Worm (Caenorhabditis elegans) whole organism, young adult: Measurements from ENCODE around the gene F25B5.3.

Source experiments
- B0336.3 ChIP-seq: fragments of 200-800 bp; sonication (Bioruptor generic); IDR thresholded peaks from 2 replicates; pipeline ENCODE4 v1.3.6; 2022; ENCODE audit warnings: missing genetic modification characterization, missing compliant biosample characterization
- F33H1.4 ChIP-seq: fragments of 200-800 bp; sonication (Bioruptor generic); IDR thresholded peaks from 2 replicates; pipeline ENCODE4 v1.3.6; 2022; ENCODE audit warnings: missing genetic modification reagents, missing genetic modification characterization, missing compliant biosample characterization
- F37B4.10 ChIP-seq: fragments of 200-800 bp; sonication (Bioruptor generic); IDR thresholded peaks from 2 replicates; pipeline ENCODE4 v1.3.6; 2022; ENCODE audit warnings: missing genetic modification characterization, missing compliant biosample characterization
- F39B2.1 ChIP-seq: fragments of 200-800 bp; sonication (Bioruptor generic); IDR thresholded peaks from 2 replicates; pipeline ENCODE4 v1.3.6; 2022; ENCODE audit warnings: missing genetic modification reagents, missing genetic modification characterization, missing compliant biosample characterization
- F49E8.2 ChIP-seq: sonication (generic microtip); optimal IDR thresholded peaks from 3 replicates; lab custom pipeline; 2017; ENCODE audit warnings: missing genetic modification characterization, mild to moderate bottlenecking, missing compliant biosample characterization, antibody characterized with exemption, moderate library complexity; ENCODE audit not compliant: insufficient read depth
- K12H6.12 ChIP-seq: fragments of 200-800 bp; sonication (Bioruptor generic); optimal IDR thresholded peaks from 2 replicates; lab custom pipeline; 2018; ENCODE audit warnings: mild to moderate bottlenecking, missing genetic modification characterization, missing compliant biosample characterization
- Y53G8AR.9 ChIP-seq: fragments of 200-800 bp; sonication (Bioruptor generic); conservative IDR thresholded peaks from 2 replicates; pipeline ENCODE4 v1.3.6; 2022; ENCODE audit warnings: missing genetic modification reagents, missing genetic modification characterization, missing compliant biosample characterization
- Y67H2A.10 ChIP-seq: fragments of 200-800 bp; sonication (Bioruptor generic); conservative IDR thresholded peaks from 2 replicates; pipeline ENCODE4 v1.3.6; 2022; ENCODE audit warnings: missing genetic modification reagents, missing genetic modification characterization, missing compliant biosample characterization
- Y79H2A.3 ChIP-seq: fragments of 200-800 bp; sonication (Bioruptor generic); conservative IDR thresholded peaks from 2 replicates; pipeline ENCODE4 v1.3.6; 2022; ENCODE audit warnings: missing genetic modification reagents, missing genetic modification characterization, missing compliant biosample characterization
- akir-1 ChIP-seq: fragments of 200-800 bp; sonication (Bioruptor generic); optimal IDR thresholded peaks from 2 replicates; lab custom pipeline; 2018; ENCODE audit warnings: mild to moderate bottlenecking, missing genetic modification characterization, moderate library complexity, missing compliant biosample characterization
- ama-1 ChIP-seq, 3 experiments: fragments of 150-350 bp in 1 of 3; sonication (generic microtip) in 2 of 3; optimal IDR thresholded peaks; 2 replicates each; lab custom pipeline; 2014 to 2018; ENCODE audit warnings: missing biosample characterization in 2 of 3, missing genetic modification characterization in 2 of 3, missing genetic modification reagents in 2 of 3
- cebp-1 ChIP-seq, 2 experiments: fragments of 200-800 bp in 1 of 2; sonication (Bioruptor generic) in 1 of 2; sonication (generic microtip) in 1 of 2; IDR thresholded peaks in 1 of 2; optimal IDR thresholded peaks in 1 of 2; 2 replicates each; pipeline versions ENCODE4 v1.3.6 to Lab custom; 2017 to 2022; ENCODE audit warnings: missing compliant biosample characterization in 2 of 2, missing genetic modification characterization in 2 of 2, mild to moderate bottlenecking in 1 of 2, missing genetic modification reagents in 1 of 2, moderate library complexity in 1 of 2
- ceh-27 ChIP-seq: fragments of 200-800 bp; sonication (Bioruptor generic); optimal IDR thresholded peaks from 2 replicates; lab custom pipeline; 2018; ENCODE audit warnings: mild to moderate bottlenecking, missing genetic modification characterization, moderate library complexity, missing compliant biosample characterization
- ceh-40 ChIP-seq: fragments of 200-800 bp; sonication (Bioruptor generic); IDR thresholded peaks from 2 replicates; pipeline ENCODE4 v1.3.6; 2022; ENCODE audit warnings: missing genetic modification characterization, missing compliant biosample characterization
- ceh-58 ChIP-seq: fragments of 200-800 bp; sonication (Bioruptor generic); IDR thresholded peaks from 2 replicates; pipeline ENCODE4 v1.3.6; 2022; ENCODE audit warnings: missing genetic modification characterization, missing compliant biosample characterization
- chd-7 ChIP-seq: sonication (generic microtip); optimal IDR thresholded peaks from 2 replicates; lab custom pipeline; 2016; ENCODE audit warnings: mild to moderate bottlenecking, missing genetic modification characterization, moderate library complexity, missing compliant biosample characterization
- die-1 ChIP-seq: sonication (generic microtip); optimal IDR thresholded peaks from 2 replicates; lab custom pipeline; 2016; ENCODE audit warnings: missing genotype, mild to moderate bottlenecking, missing genetic modification characterization, missing compliant biosample characterization
- efl-1 ChIP-seq: fragments of 150-350 bp; optimal IDR thresholded peaks from 2 replicates; lab custom pipeline; 2014; ENCODE audit warnings: missing biosample characterization, missing genetic modification reagents, missing genetic modification characterization
- him-1 ChIP-seq: sonication (generic microtip); optimal IDR thresholded peaks from 2 replicates; lab custom pipeline; 2016; ENCODE audit warnings: missing genotype, missing genetic modification reagents, missing genetic modification characterization, missing compliant biosample characterization
- hmg-1.2 ChIP-seq: fragments of 200-800 bp; sonication (Bioruptor generic); IDR thresholded peaks from 2 replicates; pipeline ENCODE4 v1.3.6; 2022; ENCODE audit warnings: missing genetic modification reagents, missing genetic modification characterization, missing compliant biosample characterization
- hrde-1 ChIP-seq: sonication (generic microtip); optimal IDR thresholded peaks from 2 replicates; lab custom pipeline; 2016; ENCODE audit warnings: missing genetic modification characterization, mild to moderate bottlenecking, missing compliant biosample characterization, moderate library complexity, missing genotype, missing genetic modification reagents, borderline replicate concordance
- lag-1 ChIP-seq: fragments of 200-800 bp; sonication (Bioruptor generic); IDR thresholded peaks from 2 replicates; pipeline ENCODE4 v1.3.6; 2022; ENCODE audit warnings: missing genetic modification reagents, missing genetic modification characterization, missing compliant biosample characterization
- let-526 ChIP-seq: fragments of 200-800 bp; sonication (Bioruptor generic); IDR thresholded peaks from 2 replicates; pipeline ENCODE4 v1.3.6; 2022; ENCODE audit warnings: missing genetic modification reagents, missing genetic modification characterization, missing compliant biosample characterization
- lin-40 ChIP-seq: sonication (generic microtip); optimal IDR thresholded peaks from 2 replicates; lab custom pipeline; 2016; ENCODE audit warnings: missing genetic modification characterization, mild to moderate bottlenecking, missing compliant biosample characterization, missing genotype, missing genetic modification reagents
- lir-1 ChIP-seq: fragments of 200-800 bp; sonication (Bioruptor generic); conservative IDR thresholded peaks from 2 replicates; pipeline ENCODE4 v1.3.6; 2022; ENCODE audit warnings: missing genetic modification reagents, missing genetic modification characterization, missing compliant biosample characterization
- madf-10 ChIP-seq: sonication (generic microtip); optimal IDR thresholded peaks from 2 replicates; lab custom pipeline; 2016; ENCODE audit warnings: mild to moderate bottlenecking, missing genetic modification characterization, missing compliant biosample characterization
- madf-3 ChIP-seq: fragments of 200-800 bp; sonication (Bioruptor generic); IDR thresholded peaks from 2 replicates; pipeline ENCODE4 v1.3.6; 2022; ENCODE audit warnings: missing genetic modification reagents, missing genetic modification characterization, missing compliant biosample characterization
- mcd-1 ChIP-seq: fragments of 200-800 bp; sonication (Bioruptor generic); IDR thresholded peaks from 2 replicates; pipeline ENCODE4 v1.3.6; 2022; ENCODE audit warnings: missing genetic modification reagents, missing genetic modification characterization, missing compliant biosample characterization
- nfya-2 ChIP-seq: fragments of 200-800 bp; sonication (Bioruptor generic); IDR thresholded peaks from 2 replicates; pipeline ENCODE4 v1.3.6; 2022; ENCODE audit warnings: missing genetic modification reagents, missing genetic modification characterization, missing compliant biosample characterization
- nhr-120 ChIP-seq: fragments of 200-800 bp; sonication (Bioruptor generic); IDR thresholded peaks from 2 replicates; pipeline ENCODE4 v1.3.6; 2022; ENCODE audit warnings: missing genetic modification characterization, missing compliant biosample characterization
- nhr-179 ChIP-seq: sonication (generic microtip); optimal IDR thresholded peaks from 2 replicates; lab custom pipeline; 2016; ENCODE audit warnings: mild to moderate bottlenecking, missing genetic modification characterization, missing compliant biosample characterization
- nhr-80 ChIP-seq: sonication (generic microtip); optimal IDR thresholded peaks from 2 replicates; lab custom pipeline; 2016; ENCODE audit warnings: missing genetic modification characterization, missing compliant biosample characterization
- nhr-90 ChIP-seq: sonication (generic microtip); optimal IDR thresholded peaks from 2 replicates; lab custom pipeline; 2016; ENCODE audit warnings: missing genotype, mild to moderate bottlenecking, missing genetic modification characterization, missing compliant biosample characterization
- repo-1 ChIP-seq: sonication (generic microtip); optimal IDR thresholded peaks from 2 replicates; lab custom pipeline; 2017; ENCODE audit warnings: mild to moderate bottlenecking, missing genetic modification characterization, missing compliant biosample characterization
- rpc-1 ChIP-seq, 2 experiments: fragments of 150-350 bp in 1 of 2; sonication (generic microtip) in 1 of 2; optimal IDR thresholded peaks; 2 replicates each; lab custom pipeline; 2014 to 2018; ENCODE audit warnings: missing biosample characterization in 1 of 2, missing genetic modification characterization in 1 of 2, missing genetic modification reagents in 1 of 2, missing genotype in 1 of 2
- snpc-4 ChIP-seq, 5 experiments: fragments of 150-350 bp in 1 of 5; sonication (generic microtip) in 4 of 5; optimal IDR thresholded peaks; 2 replicates each; lab custom pipeline; 2014 to 2018; ENCODE audit warnings: missing genetic modification characterization in 5 of 5, missing biosample characterization in 3 of 5, antibody characterized with exemption in 2 of 5, mild to moderate bottlenecking in 2 of 5, missing compliant biosample characterization in 2 of 5, missing genotype in 2 of 5, moderate library complexity in 2 of 5, missing genetic modification reagents in 1 of 5
- sptf-2 ChIP-seq: fragments of 200-800 bp; sonication (Bioruptor generic); optimal IDR thresholded peaks from 2 replicates; lab custom pipeline; 2018; ENCODE audit warnings: mild to moderate bottlenecking, missing genetic modification characterization, missing compliant biosample characterization
- tlf-1 ChIP-seq: fragments of 200-800 bp; sonication (Bioruptor generic); optimal IDR thresholded peaks from 2 replicates; lab custom pipeline; 2018; ENCODE audit warnings: mild to moderate bottlenecking, missing genetic modification characterization, missing compliant biosample characterization
- unc-130 ChIP-seq: sonication (generic microtip); optimal IDR thresholded peaks from 2 replicates; lab custom pipeline; 2016; ENCODE audit warnings: missing genetic modification reagents, missing genetic modification characterization, missing compliant biosample characterization
- zfh-2 ChIP-seq: fragments of 200-800 bp; sonication (Bioruptor generic); conservative IDR thresholded peaks from 2 replicates; pipeline ENCODE4 v1.3.6; 2022; ENCODE audit warnings: missing genetic modification reagents, missing genetic modification characterization, missing compliant biosample characterization
- ztf-18 ChIP-seq: sonication (generic microtip); optimal IDR thresholded peaks from 2 replicates; lab custom pipeline; 2016; ENCODE audit warnings: missing genotype, mild to moderate bottlenecking, missing genetic modification characterization, missing compliant biosample characterization
- ztf-26 ChIP-seq: sonication (generic microtip); optimal IDR thresholded peaks from 2 replicates; lab custom pipeline; 2017; ENCODE audit warnings: missing genetic modification characterization, missing compliant biosample characterization
- ztf-3 ChIP-seq: fragments of 200-800 bp; sonication (Bioruptor generic); optimal IDR thresholded peaks from 2 replicates; lab custom pipeline; 2018; ENCODE audit warnings: mild to moderate bottlenecking, missing genetic modification characterization, missing compliant biosample characterization
- ztf-6 ChIP-seq: fragments of 200-800 bp; sonication (Bioruptor generic); IDR thresholded peaks from 2 replicates; pipeline ENCODE4 v1.3.6; 2022; ENCODE audit warnings: missing genetic modification reagents, missing genetic modification characterization, missing compliant biosample characterization

F25B5.3 gene

ce11 chrIII:5951589-5952378 lies 3.1 kb downstream of the F25B5.3 start:
- TF ChIP-seq F37B4.10 (GFP tag; lab: Robert Waterston, UW) (no peak), ama-1 (optimal IDR thresholded peaks at IDR 0.05; lab: Kevin White, UChicago) (no peak), ama-1 (GFP tag; optimal IDR thresholded peaks at IDR 0.05; lab: Kevin White, UChicago) (no peak), zfh-2 (GFP tag; lab: Robert Waterston, UW) (0 out of 2 replicates have a peak, but pooled peaks have one; percentile 6), Y79H2A.3 (GFP tag; lab: Robert Waterston, UW) (no peak), F33H1.4 (GFP tag; lab: Robert Waterston, UW) (no peak), tlf-1 (no peak), cebp-1 (GFP tag; IDR thresholded peaks at IDR 0.05; lab: Robert Waterston, UW) (no peak), cebp-1 (tag; optimal IDR thresholded peaks at IDR 0.05; lab: Kevin White, UChicago) (no peak), nhr-179 (tag; lab: Kevin White, UChicago) (no peak), nhr-120 (GFP tag; lab: Robert Waterston, UW) (no peak), mcd-1 (GFP tag; lab: Robert Waterston, UW) (no peak), F39B2.1 (GFP tag; lab: Robert Waterston, UW) (no peak), repo-1 (tag; lab: Kevin White, UChicago) (no peak), ceh-40 (GFP tag; lab: Robert Waterston, UW) (no peak), rpc-1 (optimal IDR thresholded peaks at IDR 0.05; lab: Kevin White, UChicago) (no peak), rpc-1 (tag; optimal IDR thresholded peaks at IDR 0.05; lab: Kevin White, UChicago) (no peak), K12H6.12 (tag; lab: Kevin White, UChicago) (no peak), unc-130 (GFP tag; lab: Kevin White, UChicago) (no peak), chd-7 (tag; lab: Kevin White, UChicago) (peak; percentile 7), Y67H2A.10 (no peak), nhr-90 (no peak), madf-3 (GFP tag; lab: Robert Waterston, UW) (no peak), lin-40 (tag; lab: Kevin White, UChicago) (peak; percentile 25), ceh-27 (GFP tag; lab: Kevin White, UChicago) (peak; percentile 86), lir-1 (GFP tag; lab: Robert Waterston, UW) (no peak), ztf-18 (tag; lab: Kevin White, UChicago) (no peak), ztf-3 (GFP tag; lab: Kevin White, UChicago) (no peak), efl-1 (GFP tag; lab: Kevin White, UChicago) (no peak), ztf-26 (tag; lab: Kevin White, UChicago) (no peak), madf-10 (tag; lab: Kevin White, UChicago) (no peak), lag-1 (GFP tag; lab: Robert Waterston, UW) (no peak), nhr-80 (tag; lab: Kevin White, UChicago) (no peak), hmg-1.2 (no peak), ceh-58 (GFP tag; lab: Robert Waterston, UW) (0 out of 2 replicates have a peak, but pooled peaks have one; percentile 58)

- TF ChIP-seq akir-1 (GFP tag; lab: Kevin White, UChicago) (no peak), Y53G8AR.9 (GFP tag; lab: Robert Waterston, UW) (peak; percentile 63), let-526 (GFP tag; lab: Robert Waterston, UW) (no peak), F49E8.2 (tag; lab: Kevin White, UChicago) (peak; percentile 61), madf-10 (tag; lab: Kevin White, UChicago) (peak; percentile 2), nfya-2 (GFP tag; lab: Robert Waterston, UW) (0 out of 2 replicates have a peak, but pooled peaks have one; percentile 1), hrde-1 (tag; lab: Kevin White, UChicago) (peak; percentile 88), B0336.3 (GFP tag; lab: Robert Waterston, UW) (peak; percentile 66), him-1 (tag; lab: Kevin White, UChicago) (peak; percentile 76), sptf-2 (GFP tag; lab: Kevin White, UChicago) (no peak), ztf-6 (GFP tag; lab: Robert Waterston, UW) (no peak), snpc-4 (GFP tag; optimal IDR thresholded peaks at IDR 0.05; lab: Kevin White, UChicago) (peak; percentile 36), snpc-4 (tag; optimal IDR thresholded peaks at IDR 0.05; lab: Kevin White, UChicago) (no peak), die-1 (tag; lab: Kevin White, UChicago) (no peak)
These were observed 4.6 kb downstream of the F25B5.3 start for ce11 chrIII:5953041-5953912.
